Worm (Caenorhabditis elegans) whole organism, L4/young adult: ENCODE measurements around the gene clc-2.

Source experiments
- W03F9.2 ChIP-seq: fragments of 150-350 bp; optimal IDR thresholded peaks from 2 replicates; lab custom pipeline; 2014; ENCODE audit warnings: missing biosample characterization, missing genetic modification characterization
- dao-5 ChIP-seq: sonication (generic microtip); optimal IDR thresholded peaks from 2 replicates; lab custom pipeline; 2016; ENCODE audit warnings: missing genotype, missing genetic modification characterization, moderate library complexity, missing compliant biosample characterization
- him-1 ChIP-seq: sonication (generic microtip); optimal IDR thresholded peaks from 2 replicates; lab custom pipeline; 2016; ENCODE audit warnings: missing genotype, missing genetic modification reagents, missing genetic modification characterization, missing compliant biosample characterization

ce11 chrX:7457154-7457674 is 25.9 kb downstream of the clc-2 start:
- TF ChIP-seq him-1 (no peak), dao-5 (tag; lab: Kevin White, UChicago) (no peak), W03F9.2 (tag; lab: Kevin White, UChicago) (no peak)
